Fruit fly (Drosophila melanogaster): ENCODE data around the gene Vps33B.

Gene Vps33B

dm6 chr3R:25453150-25453680 lies 20.1 kb upstream of the Vps33B start:
- TF ChIP-seq CG10274 (GFP tag; optimal IDR thresholded peaks at IDR 0.05): no peak
- no peak for TF ChIP-seq Poxn (GFP tag; IDR thresholded peaks at IDR 0.05)
- no peak for TF ChIP-seq dan (GFP tag; IDR thresholded peaks at IDR 0.05)
- no peak for TF ChIP-seq zen2 (GFP tag; IDR thresholded peaks at IDR 0.05; ENCODE audit: partially characterized antibody)
- TF ChIP-seq D (optimal IDR thresholded peaks at IDR 0.05): no peak
- peak; percentile 52 for TF ChIP-seq D (GFP tag; optimal IDR thresholded peaks at IDR 0.05)
- TF ChIP-seq Dek (tag; optimal IDR thresholded peaks at IDR 0.05): peak; percentile 44
- peak; percentile 84 for TF ChIP-seq odd (GFP tag; optimal IDR thresholded peaks at IDR 0.05)
- TF ChIP-seq dmrt99B (tag; optimal IDR thresholded peaks at IDR 0.05): peak; percentile 62
- no peak for TF ChIP-seq lov (optimal IDR thresholded peaks at IDR 0.05)
- TF ChIP-seq lov (GFP tag; IDR thresholded peaks at IDR 0.05): 0 out of 3 replicates have a peak, but pooled peaks have one; percentile 20
- TF ChIP-seq CG9817 (tag; optimal IDR thresholded peaks at IDR 0.05): peak; percentile 19
- TF ChIP-seq Med (GFP tag): peak; percentile 82
- peak; percentile 92 for TF ChIP-seq sens (GFP tag)
- peak; percentile 29; the same call in 1 of the 2 replicates for TF ChIP-seq CG10321 (GFP tag; IDR thresholded peaks at IDR 0.05)
- TF ChIP-seq hkb (optimal IDR thresholded peaks at IDR 0.05): no peak
- peak; percentile 13 for TF ChIP-seq hkb (GFP tag; IDR thresholded peaks at IDR 0.05)
- TF ChIP-seq Sry-β (GFP tag; optimal IDR thresholded peaks at IDR 0.05): no peak
- TF ChIP-seq Hr78 (GFP tag; optimal IDR thresholded peaks at IDR 0.05): peak in 1 of 2 experiments; percentile 32
- no peak for TF ChIP-seq nerfin-1 (tag; optimal IDR thresholded peaks at IDR 0.05)
- no peak for TF ChIP-seq jigr1 (GFP tag; IDR thresholded peaks at IDR 0.05)
- no peak for TF ChIP-seq CG10462 (GFP tag; optimal IDR thresholded peaks at IDR 0.05)
- peak; percentile 12 for TF ChIP-seq Max (GFP tag; optimal IDR thresholded peaks at IDR 0.05)
- peak in 1 of 2 experiments; percentile 52 for TF ChIP-seq tll (GFP tag; optimal IDR thresholded peaks at IDR 0.05)
- TF ChIP-seq ap (GFP tag; IDR thresholded peaks at IDR 0.05): no peak
- peak; percentile 57 for TF ChIP-seq CG11398 (GFP tag; optimal IDR thresholded peaks at IDR 0.05)
- no peak for TF ChIP-seq CG8359 (GFP tag; optimal IDR thresholded peaks at IDR 0.05; ENCODE audit: borderline replicate concordance)
- TF ChIP-seq pum (GFP tag; optimal IDR thresholded peaks at IDR 0.05): no peak
- peak; percentile 64 for TF ChIP-seq unpg (GFP tag; optimal IDR thresholded peaks at IDR 0.05)
- no peak for TF ChIP-seq az2 (GFP tag; optimal IDR thresholded peaks at IDR 0.05)
- TF ChIP-seq Spps (tag; optimal IDR thresholded peaks at IDR 0.05): no peak
- TF ChIP-seq salm (tag; optimal IDR thresholded peaks at IDR 0.05): peak; percentile 65
- TF ChIP-seq Elba2 (GFP tag; optimal IDR thresholded peaks at IDR 0.05): no peak
- TF ChIP-seq CG2199 (GFP tag; IDR thresholded peaks at IDR 0.05): no peak
- no peak for TF ChIP-seq tup (GFP tag; optimal IDR thresholded peaks at IDR 0.05)
- TF ChIP-seq HmgD (GFP tag; optimal IDR thresholded peaks at IDR 0.05): no peak
- TF ChIP-seq da (GFP tag; optimal IDR thresholded peaks at IDR 0.05): peak; percentile 19
- TF ChIP-seq exex (tag; optimal IDR thresholded peaks at IDR 0.05): peak; percentile 57
- TF ChIP-seq nerfin-2 (GFP tag; IDR thresholded peaks at IDR 0.05; ENCODE audit: partially characterized antibody): no peak
- no peak for TF ChIP-seq crc (GFP tag; optimal IDR thresholded peaks at IDR 0.05)
- TF ChIP-seq CG1792 (GFP tag; optimal IDR thresholded peaks at IDR 0.05): no peak
- TF ChIP-seq CG1024 (GFP tag; IDR thresholded peaks at IDR 0.05): 0 out of 2 replicates have a peak, but pooled peaks have one; percentile 16
- peak; percentile 23 for TF ChIP-seq slp2 (GFP tag; optimal IDR thresholded peaks at IDR 0.05)
- no peak for TF ChIP-seq Ets97D (GFP tag; optimal IDR thresholded peaks at IDR 0.05)
- peak; percentile 5 for TF ChIP-seq lbe (GFP tag; optimal IDR thresholded peaks at IDR 0.05)
- 0 out of 2 replicates have a peak, but pooled peaks have one; percentile 19 for TF ChIP-seq sim (GFP tag; IDR thresholded peaks at IDR 0.05)
- TF ChIP-seq Vsx1 (GFP tag; optimal IDR thresholded peaks at IDR 0.05): peak; percentile 67
- no peak for TF ChIP-seq CG17802 (tag; optimal IDR thresholded peaks at IDR 0.05)
- peak; percentile 12 for TF ChIP-seq sima (GFP tag; optimal IDR thresholded peaks at IDR 0.05)
- peak; percentile 45 for TF ChIP-seq CG11504 (tag; optimal IDR thresholded peaks at IDR 0.05)
- TF ChIP-seq Xrp1 (GFP tag; IDR thresholded peaks at IDR 0.05): peak; percentile 32
